Worm (Caenorhabditis elegans): Measurements from ENCODE around the gene his-71.

Gene his-71

DNA sequence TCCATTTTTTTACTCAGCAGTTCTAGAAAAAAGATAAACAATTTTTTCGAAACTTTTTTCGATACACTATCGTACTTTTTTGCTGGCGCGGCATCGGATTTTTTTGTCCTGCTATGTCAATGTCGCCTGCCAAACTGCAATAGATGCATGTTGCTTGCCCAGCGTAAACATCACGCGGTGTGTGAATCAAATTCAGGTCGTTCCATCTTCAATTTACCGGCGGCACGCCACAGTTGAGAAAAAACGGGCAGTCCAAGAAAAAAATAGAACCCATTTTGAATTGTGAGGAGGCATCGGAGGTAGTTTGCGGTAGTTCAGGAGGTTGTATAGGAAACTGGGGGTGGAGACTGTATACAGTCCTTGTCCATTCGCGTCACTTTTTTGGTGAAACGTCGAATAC is 36.6 kb upstream of the his-71 start:
- TF ChIP-seq unc-3 (GFP tag; conservative IDR thresholded peaks at IDR 0.05): no peak
- TF ChIP-seq unc-3 (tag; optimal IDR thresholded peaks at IDR 0.05): no peak
- no peak for TF ChIP-seq npax-4 (tag; optimal IDR thresholded peaks at IDR 0.05)
- no peak for TF ChIP-seq fkh-10 (GFP tag; optimal IDR thresholded peaks at IDR 0.05)

DNA sequence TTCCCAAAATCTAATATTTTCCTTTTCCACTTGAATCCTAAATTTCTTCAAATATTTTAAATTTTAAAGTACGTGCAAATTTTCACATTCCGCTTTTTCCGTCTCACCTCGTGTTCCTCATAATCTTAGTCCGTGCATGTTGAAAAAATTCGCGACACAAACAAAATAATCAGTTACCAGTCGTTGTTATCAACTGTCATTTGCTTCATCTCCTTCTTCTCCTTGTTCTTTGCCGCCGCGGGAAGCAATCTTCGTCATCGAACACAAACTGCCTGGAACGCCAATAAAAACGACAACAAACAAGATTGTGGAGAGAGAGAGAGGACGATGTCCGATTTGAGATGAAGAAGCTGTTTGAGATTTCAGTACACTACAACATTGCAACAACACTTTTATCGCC is 35.9 kb upstream of the his-71 start, which contains the start of gene C34D10.5:
Gene C34D10.5 (plus strand): TSS at position 269 of the 400 bp plus-strand sequence.
- TF ChIP-seq nfya-1 (tag; optimal IDR thresholded peaks at IDR 0.05) (no peak), fkh-6 (tag; optimal IDR thresholded peaks at IDR 0.05) (no peak), syd-9 (tag; optimal IDR thresholded peaks at IDR 0.05) (no peak), ahr-1 (tag; optimal IDR thresholded peaks at IDR 0.05) (no peak), odd-2 (tag; optimal IDR thresholded peaks at IDR 0.05) (no peak), hlh-30 (tag; optimal IDR thresholded peaks at IDR 0.05; ENCODE audit: insufficient read depth) (no peak), C08G9.2 (tag; optimal IDR thresholded peaks at IDR 0.05) (no peak), K02D7.2 (tag; optimal IDR thresholded peaks at IDR 0.05) (no peak), unc-86 (tag; optimal IDR thresholded peaks at IDR 0.05) (no peak), gmeb-2 (tag; optimal IDR thresholded peaks at IDR 0.05) (no peak), sox-4 (tag; optimal IDR thresholded peaks at IDR 0.05) (no peak), hlh-8 (tag; optimal IDR thresholded peaks at IDR 0.05) (no peak), K09A11.1 (tag; optimal IDR thresholded peaks at IDR 0.05; ENCODE audit: insufficient read depth) (no peak)

ce11 chrX:8017305-8017704 is 35.4 kb upstream of the his-71 start:
- no peak for TF ChIP-seq sox-2 (GFP tag; IDR thresholded peaks at IDR 0.05)
- TF ChIP-seq fkh-6 (tag; optimal IDR thresholded peaks at IDR 0.05): no peak
- TF ChIP-seq dve-1 (tag; optimal IDR thresholded peaks at IDR 0.05): no peak
- TF ChIP-seq ref-2 (tag; optimal IDR thresholded peaks at IDR 0.05): no peak

- no peak for TF ChIP-seq ttx-3 (tag; optimal IDR thresholded peaks at IDR 0.05)
- TF ChIP-seq ceh-9 (tag; optimal IDR thresholded peaks at IDR 0.05): no peak
- no peak for TF ChIP-seq che-1 (tag; optimal IDR thresholded peaks at IDR 0.05)
- TF ChIP-seq eyg-1 (tag; optimal IDR thresholded peaks at IDR 0.05): no peak
- TF ChIP-seq pha-2 (tag; optimal IDR thresholded peaks at IDR 0.05): no peak
- TF ChIP-seq ceh-14 (tag; optimal IDR thresholded peaks at IDR 0.05): no peak
- TF ChIP-seq fkh-6 (tag; optimal IDR thresholded peaks at IDR 0.05): no peak
- no peak for TF ChIP-seq rnt-1 (tag; optimal IDR thresholded peaks at IDR 0.05)
- TF ChIP-seq hlh-30 (tag; optimal IDR thresholded peaks at IDR 0.05; ENCODE audit: insufficient read depth): no peak
- no peak for TF ChIP-seq ceh-19 (GFP tag; optimal IDR thresholded peaks at IDR 0.05)
- TF ChIP-seq mec-3 (tag; optimal IDR thresholded peaks at IDR 0.05; ENCODE audit: borderline replicate concordance): no peak
- TF ChIP-seq syd-9 (tag; optimal IDR thresholded peaks at IDR 0.05): no peak
- no peak for TF ChIP-seq pros-1 (tag; optimal IDR thresholded peaks at IDR 0.05)
- no peak for TF ChIP-seq sdc-2 (tag; optimal IDR thresholded peaks at IDR 0.05)
- TF ChIP-seq dve-1 (tag; optimal IDR thresholded peaks at IDR 0.05): no peak
- no peak for TF ChIP-seq ceh-2 (tag; optimal IDR thresholded peaks at IDR 0.05)
- TF ChIP-seq ama-1 (optimal IDR thresholded peaks at IDR 0.05): no peak
- TF ChIP-seq hlh-6 (tag; optimal IDR thresholded peaks at IDR 0.05): no peak
- TF ChIP-seq unc-3 (GFP tag; conservative IDR thresholded peaks at IDR 0.05): no peak
- no peak for TF ChIP-seq unc-3 (tag; optimal IDR thresholded peaks at IDR 0.05)
Measured at ce11 chrX:8015889-8016288, 34.0 kb upstream of the his-71 start.

- TF ChIP-seq C08G9.2 (tag; optimal IDR thresholded peaks at IDR 0.05) (no peak), ceh-6 (GFP tag; optimal IDR thresholded peaks at IDR 0.05) (no peak), ceh-48 (tag; optimal IDR thresholded peaks at IDR 0.05) (no peak), sox-4 (tag; optimal IDR thresholded peaks at IDR 0.05) (no peak)
Measured at ce11 chrX:8014407-8015003, 32.6 kb upstream of the his-71 start, which contains the start of gene unk-1. unk-1 (plus strand) TSS chrX:8014983.

Measured in whole organism, late embryonic.